Worm (Caenorhabditis elegans) whole organism, L1 larva: ENCODE data around the gene F55G1.15.

ENCODE experiments used
- ama-1 ChIP-seq: fragments of 150-350 bp; optimal IDR thresholded peaks from 2 replicates; lab custom pipeline; 2014
- ceh-82 ChIP-seq, 3 experiments: fragments of 150-350 bp in 1 of 3; sonication (generic microtip) in 2 of 3; optimal IDR thresholded peaks; 2 replicates each; lab custom pipeline; 2014 to 2017; ENCODE audit warnings: missing biosample characterization in 3 of 3, missing genetic modification characterization in 3 of 3
- fkh-10 ChIP-seq: sonication (generic microtip); optimal IDR thresholded peaks from 2 replicates; lab custom pipeline; 2017; ENCODE audit warnings: missing biosample characterization, missing genetic modification reagents, missing genetic modification characterization
- nhr-84 ChIP-seq: sonication (generic microtip); optimal IDR thresholded peaks from 2 replicates; lab custom pipeline; 2017; ENCODE audit warnings: missing biosample characterization, missing genetic modification characterization
- skn-1 ChIP-seq: fragments of 150-350 bp; optimal IDR thresholded peaks from 2 replicates; lab custom pipeline; 2014; ENCODE audit warnings: missing biosample characterization, missing genetic modification characterization
- snpc-4 ChIP-seq: fragments of 150-350 bp; optimal IDR thresholded peaks from 2 replicates; lab custom pipeline; 2014; ENCODE audit warnings: missing biosample characterization, missing genetic modification characterization
- tlp-1 ChIP-seq: fragments of 150-350 bp; optimal IDR thresholded peaks from 2 replicates; lab custom pipeline; 2014; ENCODE audit warnings: missing biosample characterization, missing genetic modification characterization
- unc-86 ChIP-seq: sonication (generic microtip); optimal IDR thresholded peaks from 2 replicates; lab custom pipeline; 2016; ENCODE audit warnings: missing genetic modification characterization, missing compliant biosample characterization
- ztf-11 ChIP-seq, 2 experiments: sonication (generic microtip); optimal IDR thresholded peaks; 2 replicates each; lab custom pipeline; 2016 to 2017; ENCODE audit warnings: missing genetic modification characterization in 2 of 2, missing biosample characterization in 1 of 2, missing compliant biosample characterization in 1 of 2
- ztf-4 ChIP-seq: fragments of 150-350 bp; optimal IDR thresholded peaks from 2 replicates; lab custom pipeline; 2014; ENCODE audit warnings: missing biosample characterization, missing genetic modification characterization

DNA sequence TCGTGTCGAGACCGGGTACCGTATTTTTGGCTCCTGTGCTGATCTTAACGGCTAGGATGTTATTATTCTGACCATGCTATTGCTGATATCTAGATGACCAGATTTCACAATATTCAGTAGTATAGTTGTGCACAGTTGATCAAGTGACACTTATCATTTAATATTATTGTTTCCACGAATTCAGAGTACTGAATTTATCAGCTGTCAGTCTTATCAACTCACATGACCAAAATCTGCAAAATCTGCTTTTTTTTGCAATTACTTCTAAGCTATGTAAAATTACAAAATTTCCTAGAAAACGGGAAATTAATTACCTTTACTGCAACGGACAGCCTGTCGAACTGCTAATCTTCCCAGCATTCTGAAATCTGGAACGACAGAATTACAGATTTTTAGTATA, 49.2 kb upstream of the F55G1.15 start, which contains the start of gene pam-1:
- TF ChIP-seq nhr-84 (tag; lab: Kevin White, UChicago): no peak
- TF ChIP-seq ama-1 (lab: Kevin White, UChicago): no peak
- TF ChIP-seq snpc-4: no peak
- no peak for TF ChIP-seq ceh-82 (tag; optimal IDR thresholded peaks at IDR 0.05; lab: Kevin White, UChicago)
- TF ChIP-seq fkh-10 (GFP tag; lab: Kevin White, UChicago): no peak
- no peak for TF ChIP-seq ztf-11 (tag; optimal IDR thresholded peaks at IDR 0.05; lab: Kevin White, UChicago)
- TF ChIP-seq skn-1 (tag; lab: Kevin White, UChicago): no peak
- no peak for TF ChIP-seq unc-86 (tag; lab: Kevin White, UChicago)
- no peak for TF ChIP-seq tlp-1 (tag; lab: Kevin White, UChicago)
- TF ChIP-seq ztf-4: no peak
